Worm (Caenorhabditis elegans): ENCODE data around the gene citk-1.

Gene citk-1

DNA sequence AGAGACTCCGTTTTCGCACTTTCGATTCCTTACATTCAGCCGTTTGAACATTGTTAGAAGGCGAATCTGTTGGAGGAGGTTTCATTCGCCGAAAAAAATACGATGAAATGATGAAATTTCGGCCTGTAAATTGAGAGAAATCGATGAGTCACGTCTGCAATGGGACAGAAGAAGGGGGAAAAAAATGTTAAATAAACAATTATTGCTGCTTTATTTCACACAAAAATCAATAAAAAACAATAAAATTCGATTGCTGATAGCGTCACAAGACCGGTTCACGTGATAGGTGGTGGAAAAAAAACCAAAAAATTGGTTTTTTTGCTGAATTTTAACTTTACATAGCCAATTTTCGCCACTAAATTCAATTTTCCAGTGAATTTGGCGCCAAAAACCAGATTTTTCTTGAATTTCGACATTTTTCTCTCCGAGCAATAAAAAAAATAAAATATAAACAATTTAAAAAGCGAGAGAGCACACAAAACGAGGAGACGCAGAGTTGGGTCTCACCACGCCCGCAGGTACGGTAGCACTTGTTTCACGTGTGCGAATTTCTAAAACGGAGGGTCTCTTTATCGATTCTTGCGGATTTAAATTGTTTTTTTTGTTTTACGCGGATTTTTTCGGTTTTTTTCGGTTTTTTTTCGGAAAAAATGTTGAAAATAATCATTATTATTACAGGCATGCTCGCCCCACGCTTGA lies 36.4 kb upstream of the citk-1 start, which contains the start of the genes cup-14 and ndub-8 (continued):
- TF ChIP-seq elt-1 (tag; optimal IDR thresholded peaks at IDR 0.05) (no peak), sma-3 (GFP tag; optimal IDR thresholded peaks at IDR 0.05) (peak; percentile 92), sem-4 (tag; optimal IDR thresholded peaks at IDR 0.05) (peak; percentile 91), crh-2 (tag; optimal IDR thresholded peaks at IDR 0.05) (peak; percentile 86), mdl-1 (tag; optimal IDR thresholded peaks at IDR 0.05) (peak; percentile 12 to 77), lsy-2 (tag; optimal IDR thresholded peaks at IDR 0.05) (peak; percentile 99 to 100), lin-39 (tag; optimal IDR thresholded peaks at IDR 0.05) (no peak), ceh-16 (tag; optimal IDR thresholded peaks at IDR 0.05) (peak; percentile 35), mbf-1 (tag; optimal IDR thresholded peaks at IDR 0.05) (no peak), ceh-82 (tag; optimal IDR thresholded peaks at IDR 0.05) (peak; percentile 47), nhr-21 (tag; optimal IDR thresholded peaks at IDR 0.05) (peak; percentile 79), nhr-237 (tag; optimal IDR thresholded peaks at IDR 0.05) (peak; percentile 12), unc-55 (GFP tag; optimal IDR thresholded peaks at IDR 0.05) (peak; percentile 98), sma-9 (GFP tag; optimal IDR thresholded peaks at IDR 0.05) (no peak), sma-9 (tag; optimal IDR thresholded peaks at IDR 0.05) (no peak), alr-1 (tag; optimal IDR thresholded peaks at IDR 0.05) (no peak), ztf-4 (tag; optimal IDR thresholded peaks at IDR 0.05) (peak; percentile 78)

ce11 chrII:13875734-13876133 lies 33.0 kb upstream of the citk-1 start, which contains the start of gene ing-3:
Gene ing-3, plus strand, starts transcription at chrII:13876034.
- TF ChIP-seq sem-4 (tag; optimal IDR thresholded peaks at IDR 0.05): no peak
- TF ChIP-seq C34F6.9 (tag; optimal IDR thresholded peaks at IDR 0.05): no peak
- no peak for TF ChIP-seq nhr-10 (tag; optimal IDR thresholded peaks at IDR 0.05)
- no peak for TF ChIP-seq sma-9 (GFP tag; optimal IDR thresholded peaks at IDR 0.05)
- TF ChIP-seq sma-9 (tag; optimal IDR thresholded peaks at IDR 0.05): no peak
- no peak for TF ChIP-seq unc-55 (GFP tag; optimal IDR thresholded peaks at IDR 0.05)
- no peak for TF ChIP-seq lin-11 (tag; optimal IDR thresholded peaks at IDR 0.05)
- no peak for TF ChIP-seq ceh-16 (tag; optimal IDR thresholded peaks at IDR 0.05)
- no peak for TF ChIP-seq unc-62 (GFP tag; optimal IDR thresholded peaks at IDR 0.05)

DNA sequence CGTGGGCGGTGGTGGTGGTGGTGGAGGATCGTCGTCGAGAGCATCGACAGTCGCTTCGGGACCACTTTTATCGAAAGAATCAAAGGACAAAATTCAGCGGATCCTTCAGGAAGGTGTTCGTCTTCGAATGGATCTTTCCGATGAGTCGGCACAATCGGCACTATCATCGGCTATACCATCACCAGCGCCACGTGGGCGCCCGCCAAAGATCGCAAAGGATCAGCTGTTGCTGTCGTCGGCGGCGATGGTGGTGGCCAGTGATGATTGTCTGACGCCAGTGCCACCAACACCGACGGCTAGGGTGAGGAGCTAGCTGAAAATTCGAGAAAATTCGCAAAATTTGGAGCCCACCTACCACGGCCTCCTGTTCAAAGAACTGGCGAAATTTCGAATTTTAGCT lies 30.7 kb upstream of the citk-1 start:
- TF ChIP-seq Y55F3AM.14 (GFP tag; optimal IDR thresholded peaks at IDR 0.05) (no peak), mab-5 (tag; optimal IDR thresholded peaks at IDR 0.05) (no peak), mbf-1 (tag; optimal IDR thresholded peaks at IDR 0.05) (no peak), unc-39 (tag; optimal IDR thresholded peaks at IDR 0.05) (no peak), sma-9 (GFP tag; optimal IDR thresholded peaks at IDR 0.05) (no peak), sma-9 (tag; optimal IDR thresholded peaks at IDR 0.05) (no peak), mdl-1 (tag; optimal IDR thresholded peaks at IDR 0.05) (no peak), skn-1 (tag; optimal IDR thresholded peaks at IDR 0.05) (no peak), ztf-11 (tag; optimal IDR thresholded peaks at IDR 0.05) (no peak), lin-13 (GFP tag; optimal IDR thresholded peaks at IDR 0.05) (no peak), lin-11 (tag; optimal IDR thresholded peaks at IDR 0.05) (no peak), dmd-4 (tag; optimal IDR thresholded peaks at IDR 0.05) (no peak), nhr-23 (tag; optimal IDR thresholded peaks at IDR 0.05) (no peak), sem-4 (tag; optimal IDR thresholded peaks at IDR 0.05) (no peak)

DNA sequence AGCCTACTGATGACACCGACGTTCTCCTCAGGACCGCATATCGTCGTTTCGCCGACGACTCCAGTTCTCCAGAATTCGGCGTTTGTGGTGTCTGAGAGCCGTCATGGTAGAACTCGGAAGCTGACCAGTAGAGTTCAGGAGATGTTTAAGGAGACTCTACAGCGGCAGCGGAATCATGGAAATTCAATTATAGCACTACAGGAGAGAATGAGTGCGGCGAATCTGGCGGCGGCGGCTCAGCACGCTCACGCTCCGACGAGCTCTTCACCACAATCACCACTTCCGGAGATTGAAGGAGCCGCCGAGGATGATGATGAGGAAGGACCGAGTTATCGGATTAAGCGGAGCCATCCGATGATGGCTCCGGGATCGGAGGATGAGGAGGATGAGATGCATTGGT lies 29.1 kb upstream of the citk-1 start:
- TF ChIP-seq F13H6.1 (tag; optimal IDR thresholded peaks at IDR 0.05): no peak
- no peak for TF ChIP-seq unc-55 (GFP tag; optimal IDR thresholded peaks at IDR 0.05)
- TF ChIP-seq mab-5 (tag; optimal IDR thresholded peaks at IDR 0.05): no peak
- no peak for TF ChIP-seq R02D3.7 (tag; optimal IDR thresholded peaks at IDR 0.05)
- no peak for TF ChIP-seq mbf-1 (tag; optimal IDR thresholded peaks at IDR 0.05)

- TF ChIP-seq Y55F3AM.14 (GFP tag; optimal IDR thresholded peaks at IDR 0.05) (no peak), snpc-4 (tag; optimal IDR thresholded peaks at IDR 0.05) (no peak), R02D3.7 (tag; optimal IDR thresholded peaks at IDR 0.05) (no peak), sem-4 (tag; optimal IDR thresholded peaks at IDR 0.05) (no peak), crh-2 (tag; optimal IDR thresholded peaks at IDR 0.05) (no peak), ztf-4 (tag; optimal IDR thresholded peaks at IDR 0.05) (no peak)
Measured at ce11 chrII:13882405-13882804, 26.3 kb upstream of the citk-1 start, which contains the start of gene hda-10. Gene hda-10, plus strand, starts transcription at chrII:13882705.

All from whole organism, L2 larva.